Worm (Caenorhabditis elegans) whole organism, L4/young adult: Measurements from ENCODE around the gene R186.3.

ENCODE experiments used
- W03F9.2 ChIP-seq: fragments of 150-350 bp; optimal IDR thresholded peaks from 2 replicates; lab custom pipeline; 2014; ENCODE audit warnings: missing biosample characterization, missing genetic modification characterization
- dao-5 ChIP-seq: sonication (generic microtip); optimal IDR thresholded peaks from 2 replicates; lab custom pipeline; 2016; ENCODE audit warnings: missing genotype, missing genetic modification characterization, moderate library complexity, missing compliant biosample characterization

DNA sequence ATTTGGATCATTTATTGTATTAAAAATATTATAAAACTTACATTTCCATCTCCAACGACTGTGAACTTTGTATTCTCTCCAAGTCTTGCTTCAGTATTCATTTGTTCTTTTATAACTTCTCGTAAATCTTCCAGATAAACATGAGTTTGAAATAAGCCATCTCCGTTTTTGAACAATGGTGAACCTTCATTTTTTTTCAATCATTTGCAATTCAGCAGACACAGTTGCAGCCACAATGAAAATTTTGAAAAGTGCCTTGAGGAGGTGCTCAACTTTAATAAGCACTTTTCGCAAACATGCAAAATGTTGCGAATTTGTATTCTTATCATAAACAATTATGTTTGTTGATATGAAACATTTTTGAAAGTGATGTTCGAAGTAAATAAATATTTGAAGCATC lies 22.8 kb downstream of the R186.3 start, which contains the start of gene T16G1.3:
- no peak for TF ChIP-seq dao-5 (tag; lab: Kevin White, UChicago)
- no peak for TF ChIP-seq W03F9.2 (tag; lab: Kevin White, UChicago)
